Worm (Caenorhabditis elegans): Measurements from ENCODE around the gene W04G3.12.

The W04G3.12 gene

ce11 chrX:11073358-11073757 lies 3.2 kb downstream of the W04G3.12 start, which contains the start of gene W04G3.5:
Gene W04G3.5, plus strand, starts transcription at chrX:11073658.
- TF ChIP-seq egl-13 (tag; optimal IDR thresholded peaks at IDR 0.05) (no peak), snpc-4 (tag; optimal IDR thresholded peaks at IDR 0.05) (no peak), fkh-8 (tag; optimal IDR thresholded peaks at IDR 0.05) (no peak), sox-4 (tag; optimal IDR thresholded peaks at IDR 0.05) (no peak), nhr-237 (tag; optimal IDR thresholded peaks at IDR 0.05) (no peak), sup-37 (GFP tag; optimal IDR thresholded peaks at IDR 0.05) (no peak), ceh-90 (tag; optimal IDR thresholded peaks at IDR 0.05) (no peak), sptf-1 (tag; optimal IDR thresholded peaks at IDR 0.05) (no peak), nhr-71 (tag; optimal IDR thresholded peaks at IDR 0.05) (no peak), C04F5.9 (tag; optimal IDR thresholded peaks at IDR 0.05) (no peak), nhr-47 (tag; optimal IDR thresholded peaks at IDR 0.05) (no peak), ztf-4 (tag; optimal IDR thresholded peaks at IDR 0.05) (no peak), efl-1 (optimal IDR thresholded peaks at IDR 0.05) (no peak), efl-1 (GFP tag; optimal IDR thresholded peaks at IDR 0.05 in 1 of 2) (no peak), ets-5 (GFP tag; IDR thresholded peaks at IDR 0.05) (no peak), ceh-8 (GFP tag; optimal IDR thresholded peaks at IDR 0.05) (no peak), hpl-2 (GFP tag; optimal IDR thresholded peaks at IDR 0.05) (no peak)

- TF ChIP-seq F16B12.6 (tag; optimal IDR thresholded peaks at IDR 0.05) (peak; percentile 77), efl-1 (optimal IDR thresholded peaks at IDR 0.05) (no peak), efl-1 (GFP tag; optimal IDR thresholded peaks at IDR 0.05 in 1 of 2) (peak in 1 of 2 experiments; percentile 59), lsy-2 (tag; optimal IDR thresholded peaks at IDR 0.05) (peak in 1 of 2 experiments; percentile 2), pag-3 (tag; optimal IDR thresholded peaks at IDR 0.05; ENCODE audit: borderline replicate concordance, insufficient read depth) (no peak)
Measured at ce11 chrX:11072701-11073100, 3.9 kb downstream of the W04G3.12 start.

- TF ChIP-seq fkh-10 (GFP tag; optimal IDR thresholded peaks at IDR 0.05): peak; percentile 56
- TF ChIP-seq fkh-8 (tag; optimal IDR thresholded peaks at IDR 0.05): peak; percentile 55
- TF ChIP-seq ceh-82 (tag; optimal IDR thresholded peaks at IDR 0.05): peak in 1 of 3 experiments; percentile 51
- peak; percentile 82 for TF ChIP-seq lin-14 (GFP tag; optimal IDR thresholded peaks at IDR 0.05)
- no peak for TF ChIP-seq hlh-4 (tag; optimal IDR thresholded peaks at IDR 0.05)
- peak; percentile 1 for TF ChIP-seq swsn-7 (tag; optimal IDR thresholded peaks at IDR 0.05)
Measured at ce11 chrX:11068334-11068733, 8.3 kb downstream of the W04G3.12 start, which contains the start of gene apt-9. Gene apt-9, plus strand, starts transcription at chrX:11068527.

ce11 chrX:11067256-11067655 lies 9.3 kb downstream of the W04G3.12 start:
- TF ChIP-seq blmp-1 (tag; optimal IDR thresholded peaks at IDR 0.05): peak; percentile 98
- TF ChIP-seq pag-3 (tag; optimal IDR thresholded peaks at IDR 0.05; ENCODE audit: borderline replicate concordance, insufficient read depth): no peak

- TF ChIP-seq elt-3 (tag; optimal IDR thresholded peaks at IDR 0.05): peak in 2 of 6 experiments; percentile 3 to 33
- TF ChIP-seq ztf-4 (tag; optimal IDR thresholded peaks at IDR 0.05): no peak
- TF ChIP-seq blmp-1 (tag; optimal IDR thresholded peaks at IDR 0.05): peak; percentile 100
- TF ChIP-seq hlh-4 (tag; optimal IDR thresholded peaks at IDR 0.05): no peak
Measured at ce11 chrX:11064799-11065198, 11.8 kb downstream of the W04G3.12 start, which contains the start of gene lpr-4. Gene lpr-4, plus strand, starts transcription at chrX:11065126.

- TF ChIP-seq vab-15 (tag; optimal IDR thresholded peaks at IDR 0.05) (no peak), elt-2 (tag; optimal IDR thresholded peaks at IDR 0.05) (no peak), grh-1 (GFP tag; IDR thresholded peaks at IDR 0.05) (no peak), ceh-8 (GFP tag; optimal IDR thresholded peaks at IDR 0.05) (no peak), blmp-1 (tag; optimal IDR thresholded peaks at IDR 0.05) (peak; percentile 96)
Measured at ce11 chrX:11061904-11062303, 14.7 kb downstream of the W04G3.12 start, which contains the start of gene lpr-5. Gene lpr-5, plus strand, starts transcription at chrX:11062123.

All from whole organism, L1 larva.